Fruit fly (Drosophila melanogaster): ENCODE results near the gene kis.

Gene kis

dm6 chr2L:240176-240769 is 10.3 kb downstream of the kis start:
- TF ChIP-seq noc (tag; optimal IDR thresholded peaks at IDR 0.05): no peak

- TF ChIP-seq noc (tag; optimal IDR thresholded peaks at IDR 0.05): no peak
Measured at dm6 chr2L:232187-232586, 18.4 kb downstream of the kis start, which contains the start of gene CG13693. Gene CG13693, plus strand, starts transcription at chr2L:232487.

dm6 chr2L:228246-228645 is 22.4 kb downstream of the kis start:
- TF ChIP-seq noc (tag; optimal IDR thresholded peaks at IDR 0.05): no peak

- no peak for TF ChIP-seq noc (tag; optimal IDR thresholded peaks at IDR 0.05)
Measured at dm6 chr2L:225386-225682, 25.3 kb downstream of the kis start.

- no peak for TF ChIP-seq noc (tag; optimal IDR thresholded peaks at IDR 0.05)
Measured at dm6 chr2L:224599-225385, 25.8 kb downstream of the kis start.

- TF ChIP-seq noc (tag; optimal IDR thresholded peaks at IDR 0.05): no peak
Measured at dm6 chr2L:223867-224598, 26.6 kb downstream of the kis start.

- peak; percentile 38 for TF ChIP-seq noc (tag; optimal IDR thresholded peaks at IDR 0.05)
Measured at dm6 chr2L:223351-223750, 27.3 kb downstream of the kis start.

dm6 chr2L:222867-223266 is 27.8 kb downstream of the kis start:
- no peak for TF ChIP-seq noc (tag; optimal IDR thresholded peaks at IDR 0.05)

- TF ChIP-seq noc (tag; optimal IDR thresholded peaks at IDR 0.05): no peak
Measured at dm6 chr2L:221939-222489, 28.6 kb downstream of the kis start.

- TF ChIP-seq noc (tag; optimal IDR thresholded peaks at IDR 0.05): no peak
Measured at dm6 chr2L:221152-221551, 29.5 kb downstream of the kis start.

- TF ChIP-seq noc (tag; optimal IDR thresholded peaks at IDR 0.05): no peak
Measured at dm6 chr2L:220509-220908, 30.1 kb downstream of the kis start.

- no peak for TF ChIP-seq noc (tag; optimal IDR thresholded peaks at IDR 0.05)
Measured at dm6 chr2L:219441-220033, 31.1 kb downstream of the kis start.

dm6 chr2L:207129-207813 is 43.4 kb downstream of the kis start, which contains the start of the genes Tbc1d15-17 and CG11617:
Gene Tbc1d15-17, plus strand, starts transcription at chr2L:207179.
Gene CG11617, minus strand, starts transcription at chr2L:207297.
- TF ChIP-seq noc (tag; optimal IDR thresholded peaks at IDR 0.05): no peak

- no peak for TF ChIP-seq noc (tag; optimal IDR thresholded peaks at IDR 0.05)
Measured at dm6 chr2L:206556-206955, 44.1 kb downstream of the kis start.

- TF ChIP-seq noc (tag; optimal IDR thresholded peaks at IDR 0.05): no peak
Measured at dm6 chr2L:204557-204956, 46.1 kb downstream of the kis start.
